Fruit fly (Drosophila melanogaster) whole organism, wandering third instar larva: Measurements from ENCODE around the gene CG18809.

Experiments
- Abd-B ChIP-seq: fragments of >200 bp; optimal IDR thresholded peaks from 2 replicates; lab custom pipeline; 2017; ENCODE audit warnings: missing biosample characterization, missing genetic modification characterization
- CG32264 ChIP-seq: fragments of 200-800 bp; sonication (Bioruptor generic); optimal IDR thresholded peaks from 2 replicates; lab custom pipeline; 2016; ENCODE audit warnings: missing biosample characterization, missing genetic modification characterization
- CG9705 ChIP-seq: fragments of 200-800 bp; sonication (Bioruptor generic); optimal IDR thresholded peaks from 2 replicates; lab custom pipeline; 2018; ENCODE audit warnings: missing biosample characterization, mild to moderate bottlenecking, missing genetic modification characterization
- CrebA ChIP-seq: fragments of 200-800 bp; sonication (Bioruptor generic); optimal IDR thresholded peaks from 2 replicates; lab custom pipeline; 2016; ENCODE audit warnings: missing biosample characterization, mild to moderate bottlenecking, missing genetic modification characterization, borderline replicate concordance
- Dfd ChIP-seq: fragments of >200 bp; optimal IDR thresholded peaks from 2 replicates; lab custom pipeline; 2017; ENCODE audit warnings: missing biosample characterization, missing genetic modification characterization
- Dif ChIP-seq: fragments of 200-275, 200-300 bp; sonication (Bioruptor generic); optimal IDR thresholded peaks from 2 replicates; lab custom pipeline; 2018; ENCODE audit warnings: missing biosample characterization, missing genetic modification characterization; ENCODE audit not compliant: partially characterized antibody
- GATAd ChIP-seq: sonication (Bioruptor generic); optimal IDR thresholded peaks from 2 replicates; lab custom pipeline; 2016; ENCODE audit warnings: missing biosample characterization, missing genetic modification characterization
- HLH106 ChIP-seq: fragments of 200-800 bp; optimal IDR thresholded peaks from 3 replicates; lab custom pipeline; 2019; ENCODE audit warnings: missing biosample characterization, mild to moderate bottlenecking, missing genetic modification characterization, moderate library complexity
- Hnf4 ChIP-seq: fragments of 200-800 bp; sonication (Bioruptor generic); optimal IDR thresholded peaks from 2 replicates; lab custom pipeline; 2016; ENCODE audit warnings: missing biosample characterization, mild to moderate bottlenecking, missing genetic modification characterization
- Hr78 ChIP-seq: fragments of >200 bp; optimal IDR thresholded peaks from 2 replicates; lab custom pipeline; 2017; ENCODE audit warnings: missing biosample characterization, missing genetic modification characterization
- Hr83 ChIP-seq: fragments of 200-300 bp; sonication (Bioruptor generic); optimal IDR thresholded peaks from 2 replicates; lab custom pipeline; 2016; ENCODE audit warnings: missing biosample characterization, mild to moderate bottlenecking, missing genetic modification characterization, moderate library complexity; ENCODE audit not compliant: poor library complexity, severe bottlenecking
- Jra ChIP-seq: sonication (Bioruptor generic); optimal IDR thresholded peaks from 2 replicates; lab custom pipeline; 2016; ENCODE audit warnings: missing biosample characterization, missing genetic modification characterization
- Mio ChIP-seq: sonication (Bioruptor generic); optimal IDR thresholded peaks from 2 replicates; lab custom pipeline; 2016; ENCODE audit warnings: missing biosample characterization, missing genetic modification characterization
- Myc ChIP-seq: fragments of >200 bp; optimal IDR thresholded peaks from 2 replicates; lab custom pipeline; 2017
- N ChIP-seq: fragments of >200 bp; optimal IDR thresholded peaks from 2 replicates; lab custom pipeline; 2018; ENCODE audit warnings: missing biosample characterization, missing external identifiers, missing genetic modification characterization
- OdsH ChIP-seq: fragments of 200-800 bp; sonication (Bioruptor generic); optimal IDR thresholded peaks from 2 replicates; lab custom pipeline; 2016; ENCODE audit warnings: missing biosample characterization, mild to moderate bottlenecking, missing genetic modification characterization
- Rel ChIP-seq, 2 experiments: fragments of 200-800 bp; sonication (Bioruptor generic) in 1 of 2; optimal IDR thresholded peaks; 2 replicates in 1 of 2; 3 replicates in 1 of 2; lab custom pipeline; 2016 to 2019; ENCODE audit warnings: mild to moderate bottlenecking in 2 of 2, missing biosample characterization in 2 of 2, missing genetic modification characterization in 2 of 2, moderate library complexity in 1 of 2
- Sp1 ChIP-seq: fragments of 200-800 bp; sonication (Bioruptor generic); optimal IDR thresholded peaks from 3 replicates; lab custom pipeline; 2019; ENCODE audit warnings: missing biosample characterization, mild to moderate bottlenecking, missing genetic modification characterization, moderate library complexity
- Vsx2 ChIP-seq: fragments of 200-300, 225-300 bp; sonication (Bioruptor generic); optimal IDR thresholded peaks from 2 replicates; lab custom pipeline; 2018; ENCODE audit warnings: missing biosample characterization, missing genetic modification characterization; ENCODE audit not compliant: partially characterized antibody
- br ChIP-seq: fragments of 200-800 bp; sonication (Bioruptor generic); optimal IDR thresholded peaks from 2 replicates; lab custom pipeline; 2016; ENCODE audit warnings: missing biosample characterization, missing genetic modification characterization
- brk ChIP-seq: fragments of 200-800 bp; sonication (Bioruptor generic); optimal IDR thresholded peaks from 2 replicates; lab custom pipeline; 2016; ENCODE audit warnings: missing biosample characterization, mild to moderate bottlenecking, missing genetic modification characterization
- dl ChIP-seq, 2 experiments: fragments of 175-275, 200-275 bp in 1 of 2; fragments of 200-275 bp in 1 of 2; sonication (Bioruptor generic); optimal IDR thresholded peaks; lab custom pipeline; 2018; ENCODE audit warnings: mild to moderate bottlenecking in 2 of 2, missing biosample characterization in 2 of 2, missing genetic modification characterization in 2 of 2, moderate library complexity in 2 of 2; ENCODE audit not compliant: partially characterized antibody in 2 of 2, insufficient read depth in 1 of 2
- dmrt93B ChIP-seq: fragments of 200-800 bp; sonication (Bioruptor generic); optimal IDR thresholded peaks from 2 replicates; lab custom pipeline; 2018; ENCODE audit warnings: missing biosample characterization, mild to moderate bottlenecking, missing genetic modification characterization
- dsf ChIP-seq: sonication (Bioruptor generic); optimal IDR thresholded peaks from 2 replicates; lab custom pipeline; 2016; ENCODE audit warnings: missing biosample characterization, missing genetic modification characterization, borderline replicate concordance
- ey ChIP-seq: fragments of 200-800 bp; sonication (Bioruptor generic); optimal IDR thresholded peaks from 2 replicates; lab custom pipeline; 2016; ENCODE audit warnings: missing biosample characterization, missing genetic modification characterization
- foxo ChIP-seq, 2 experiments: fragments of 200-800 bp; sonication (Bioruptor generic); optimal IDR thresholded peaks; 2 replicates in 1 of 2; 3 replicates in 1 of 2; lab custom pipeline; 2016 to 2017; ENCODE audit warnings: missing biosample characterization in 2 of 2, missing genetic modification characterization in 2 of 2
- fru ChIP-seq: fragments of 200-800 bp; sonication (Bioruptor generic); optimal IDR thresholded peaks from 3 replicates; lab custom pipeline; 2016; ENCODE audit warnings: missing biosample characterization, mild to moderate bottlenecking, missing genetic modification characterization
- h ChIP-seq: fragments of 200-800 bp; sonication (Bioruptor generic); optimal IDR thresholded peaks from 3 replicates; lab custom pipeline; 2016; ENCODE audit warnings: missing biosample characterization, mild to moderate bottlenecking, missing genetic modification characterization
- jim ChIP-seq: fragments of 175-275, 200-325 bp; sonication (Bioruptor generic); optimal IDR thresholded peaks from 2 replicates; lab custom pipeline; 2016; ENCODE audit warnings: missing biosample characterization, mild to moderate bottlenecking, missing genetic modification characterization
- lola ChIP-seq: fragments of >200 bp; optimal IDR thresholded peaks from 2 replicates; lab custom pipeline; 2017; ENCODE audit warnings: missing biosample characterization, missing genetic modification characterization
- pan ChIP-seq: fragments of >200 bp; optimal IDR thresholded peaks from 2 replicates; lab custom pipeline; 2017
- psq ChIP-seq: fragments of 200-800 bp; sonication (Bioruptor generic); optimal IDR thresholded peaks from 3 replicates; lab custom pipeline; 2017; ENCODE audit warnings: missing biosample characterization, mild to moderate bottlenecking, missing genetic modification characterization, moderate library complexity
- rgr ChIP-seq: fragments of 200-800 bp; sonication (Bioruptor generic); optimal IDR thresholded peaks from 3 replicates; lab custom pipeline; 2016; ENCODE audit warnings: missing biosample characterization, mild to moderate bottlenecking, missing genetic modification characterization
- sage ChIP-seq: fragments of 200-800 bp; sonication (Bioruptor generic); optimal IDR thresholded peaks from 2 replicates; lab custom pipeline; 2016; ENCODE audit warnings: missing biosample characterization, mild to moderate bottlenecking, missing genetic modification characterization
- sv ChIP-seq: fragments of 200-800 bp; sonication (Bioruptor generic); optimal IDR thresholded peaks from 3 replicates; lab custom pipeline; 2016; ENCODE audit warnings: missing biosample characterization, missing genetic modification characterization
- tai ChIP-seq: sonication (Bioruptor generic); optimal IDR thresholded peaks from 2 replicates; lab custom pipeline; 2016; ENCODE audit warnings: missing biosample characterization, missing genetic modification characterization
- usp ChIP-seq: fragments of >200 bp; optimal IDR thresholded peaks from 2 replicates; lab custom pipeline; 2017; ENCODE audit warnings: missing biosample characterization, missing genetic modification characterization
- woc ChIP-seq: sonication (Bioruptor generic); optimal IDR thresholded peaks from 2 replicates; lab custom pipeline; 2016; ENCODE audit warnings: missing biosample characterization, mild to moderate bottlenecking, missing genetic modification characterization

CG18809 gene

dm6 chrX:19712898-19713627, 31.1 kb downstream of the CG18809 start, which contains the start of gene meso18E:
Gene meso18E (minus strand): TSS chrX:19713045.
- TF ChIP-seq foxo (GFP tag; optimal IDR thresholded peaks at IDR 0.05; lab: Kevin White, UChicago) (no peak), rgr (GFP tag; lab: Kevin White, UChicago) (no peak), h (no peak), Dif (GFP tag; lab: Kevin White, UChicago) (no peak), Mio (GFP tag; lab: Kevin White, UChicago) (no peak), dmrt93B (GFP tag; lab: Kevin White, UChicago) (no peak), dsf (GFP tag; lab: Kevin White, UChicago) (no peak), sv (no peak), Dfd (GFP tag; lab: Kevin White, UChicago) (no peak), ey (GFP tag; lab: Kevin White, UChicago) (no peak)

- TF ChIP-seq Vsx2 (GFP tag; lab: Kevin White, UChicago): no peak
- TF ChIP-seq Mio (GFP tag; lab: Kevin White, UChicago): no peak
These were observed 32.2 kb downstream of the CG18809 start for dm6 chrX:19711936-19712335.

dm6 chrX:19704083-19704482, 40.1 kb downstream of the CG18809 start, which contains the start of the genes CG14230 and CG14232:
Gene CG14230 (plus strand): TSS chrX:19704176.
Gene CG14232 (minus strand): TSS chrX:19704259.
- TF ChIP-seq CrebA (GFP tag; lab: Kevin White, UChicago) (no peak), sv (no peak), brk (GFP tag; lab: Kevin White, UChicago) (no peak), br (no peak), Mio (GFP tag; lab: Kevin White, UChicago) (no peak), foxo (GFP tag; optimal IDR thresholded peaks at IDR 0.05; lab: Kevin White, UChicago) (no peak), Hr78 (GFP tag; lab: Kevin White, UChicago) (no peak), rgr (GFP tag; lab: Kevin White, UChicago) (peak; percentile 23), psq (GFP tag; lab: Kevin White, UChicago) (no peak), N (no peak), ey (GFP tag; lab: Kevin White, UChicago) (no peak), CG32264 (GFP tag; lab: Kevin White, UChicago) (no peak), Hr83 (GFP tag; lab: Kevin White, UChicago) (no peak), jim (GFP tag; lab: Kevin White, UChicago) (no peak), pan (no peak), usp (GFP tag; lab: Kevin White, UChicago) (no peak), CG9705 (GFP tag; lab: Kevin White, UChicago) (no peak), h (no peak), tai (GFP tag; lab: Kevin White, UChicago) (no peak), Myc (lab: Kevin White, UChicago) (peak; percentile 35), Dif (GFP tag; lab: Kevin White, UChicago) (no peak), Dfd (GFP tag; lab: Kevin White, UChicago) (no peak), GATAd (GFP tag; lab: Kevin White, UChicago) (no peak), dsf (GFP tag; lab: Kevin White, UChicago) (no peak), dmrt93B (GFP tag; lab: Kevin White, UChicago) (no peak), fru (GFP tag; lab: Kevin White, UChicago) (peak; percentile 52), Rel (GFP tag; optimal IDR thresholded peaks at IDR 0.05; lab: Kevin White, UChicago) (no peak), Rel (tag; optimal IDR thresholded peaks at IDR 0.05; lab: Kevin White, UChicago) (peak; percentile 81), Vsx2 (GFP tag; lab: Kevin White, UChicago) (no peak), Abd-B (GFP tag; lab: Kevin White, UChicago) (no peak), Hnf4 (GFP tag; lab: Kevin White, UChicago) (no peak), OdsH (GFP tag; lab: Kevin White, UChicago) (no peak), lola (GFP tag; lab: Kevin White, UChicago) (no peak), dl (GFP tag; optimal IDR thresholded peaks at IDR 0.05; lab: Kevin White, UChicago; ENCODE audit: insufficient read depth in 1 of 2, partially characterized antibody in 2 of 2) (no peak), sage (GFP tag; lab: Kevin White, UChicago) (no peak), woc (GFP tag; lab: Kevin White, UChicago) (no peak), HLH106 (tag; lab: Kevin White, UChicago) (no peak), Jra (GFP tag; lab: Kevin White, UChicago) (no peak), Sp1 (GFP tag; lab: Kevin White, UChicago) (peak; percentile 5)
